Worm (Caenorhabditis elegans) whole organism, L4 larva: ENCODE results near the gene srd-4.

Experiments used
- F49E8.2 ChIP-seq: sonication (generic microtip); optimal IDR thresholded peaks from 2 replicates; lab custom pipeline; 2016; ENCODE audit warnings: missing compliant biosample characterization, mild to moderate bottlenecking, missing genetic modification characterization, borderline replicate concordance
- dpl-1 ChIP-seq: fragments of 150-350 bp; optimal IDR thresholded peaks from 2 replicates; lab custom pipeline; 2014; ENCODE audit warnings: missing biosample characterization, missing genetic modification reagents, missing genetic modification characterization
- jun-1 ChIP-seq: fragments of 150-350 bp; optimal IDR thresholded peaks from 2 replicates; lab custom pipeline; 2014; ENCODE audit warnings: missing biosample characterization, missing genetic modification reagents, missing genetic modification characterization
- mep-1 ChIP-seq: fragments of 150-350 bp; sonication (generic microtip); optimal IDR thresholded peaks from 3 replicates; lab custom pipeline; 2014; ENCODE audit warnings: missing biosample characterization, missing genetic modification characterization
- php-3 ChIP-seq: fragments of 200-800 bp; sonication (Bioruptor generic); IDR thresholded peaks from 2 replicates; pipeline ENCODE4 v1.3.6; 2022; ENCODE audit warnings: missing genetic modification reagents, missing genetic modification characterization, missing compliant biosample characterization
- pqm-1 ChIP-seq: sonication (generic microtip); optimal IDR thresholded peaks from 2 replicates; lab custom pipeline; 2017; ENCODE audit warnings: missing biosample characterization, missing genetic modification characterization
- spr-3 ChIP-seq: fragments of 200-800 bp; sonication (Bioruptor generic); optimal IDR thresholded peaks from 2 replicates; lab custom pipeline; 2018; ENCODE audit warnings: mild to moderate bottlenecking, missing genetic modification characterization, missing compliant biosample characterization
- unc-39 ChIP-seq: sonication (generic microtip); optimal IDR thresholded peaks from 2 replicates; lab custom pipeline; 2017; ENCODE audit warnings: missing biosample characterization, missing genetic modification characterization

- TF ChIP-seq jun-1 (no peak), spr-3 (GFP tag; lab: Kevin White, UChicago) (no peak), php-3 (GFP tag; lab: Robert Waterston, UW) (no peak), F49E8.2 (tag; lab: Kevin White, UChicago) (no peak), mep-1 (no peak), pqm-1 (no peak), dpl-1 (no peak), unc-39 (tag; lab: Kevin White, UChicago) (no peak)
Observed at ce11 chrV:12161157-12161556, 23.6 kb upstream of the srd-4 start.
